Fruit fly (Drosophila melanogaster): ENCODE measurements around the gene HP4.

Gene HP4

DNA sequence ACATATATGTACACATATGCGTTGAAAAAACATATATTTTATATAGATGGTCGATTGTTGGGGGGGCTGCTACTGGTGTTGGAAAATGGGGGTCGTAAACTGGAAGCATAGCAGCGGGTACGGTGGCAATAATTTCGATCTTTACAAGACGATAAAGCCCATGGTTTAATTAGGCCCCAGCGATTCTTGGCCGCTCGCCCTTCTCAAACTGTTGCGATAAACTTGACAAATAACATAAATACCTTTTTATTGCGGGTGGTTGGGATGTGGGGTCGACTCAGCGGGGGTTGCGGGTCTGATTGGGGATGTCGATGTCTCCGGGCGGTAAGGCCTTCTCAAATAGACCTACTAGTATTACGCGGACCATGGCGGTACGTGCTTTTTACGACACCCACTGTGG is 37.3 kb downstream of the HP4 start (continued):
- no peak for TF ChIP-seq CG34224 (GFP tag; IDR thresholded peaks at IDR 0.05; ENCODE audit: partially characterized antibody)
- TF ChIP-seq CTCF (GFP tag; optimal IDR thresholded peaks at IDR 0.05) = no peak
- no peak for TF ChIP-seq Drgx (GFP tag; IDR thresholded peaks at IDR 0.05)
- TF ChIP-seq NK7.1 (GFP tag; optimal IDR thresholded peaks at IDR 0.05) = no peak
- TF ChIP-seq CG10543 (GFP tag; optimal IDR thresholded peaks at IDR 0.05) = peak; percentile 25
- no peak for TF ChIP-seq phol (tag; optimal IDR thresholded peaks at IDR 0.05)
- TF ChIP-seq CG14014 (GFP tag; IDR thresholded peaks at IDR 0.05) = no peak
- TF ChIP-seq CG8944 (GFP tag; optimal IDR thresholded peaks at IDR 0.05) = no peak
- TF ChIP-seq Sin3A (optimal IDR thresholded peaks at IDR 0.05) = no peak
- no peak for TF ChIP-seq Hr3 (GFP tag; optimal IDR thresholded peaks at IDR 0.05)
- no peak for TF ChIP-seq Eip74EF (GFP tag; optimal IDR thresholded peaks at IDR 0.05)
- TF ChIP-seq CG10654 (GFP tag; optimal IDR thresholded peaks at IDR 0.05) = no peak
- TF ChIP-seq MBD-R2 (GFP tag; IDR thresholded peaks at IDR 0.05) = no peak
- TF ChIP-seq p53 (GFP tag; optimal IDR thresholded peaks at IDR 0.05) = no peak
- TF ChIP-seq CG7987 (GFP tag; optimal IDR thresholded peaks at IDR 0.05) = no peak
- TF ChIP-seq BEAF-32 (GFP tag; optimal IDR thresholded peaks at IDR 0.05) = no peak
- TF ChIP-seq HHEX (GFP tag; optimal IDR thresholded peaks at IDR 0.05) = peak; percentile 15
- no peak for TF ChIP-seq Mes4 (GFP tag; optimal IDR thresholded peaks at IDR 0.05)
- TF ChIP-seq CG10565 (GFP tag; optimal IDR thresholded peaks at IDR 0.05) = no peak
- TF ChIP-seq CG6765 (GFP tag; optimal IDR thresholded peaks at IDR 0.05) = no peak
- TF ChIP-seq sens-2 (GFP tag; IDR thresholded peaks at IDR 0.05) = 0 out of 2 replicates have a peak, but pooled peaks have one; percentile 38
- TF ChIP-seq Blimp-1 (GFP tag; optimal IDR thresholded peaks at IDR 0.05) = no peak
- 0 out of 2 replicates have a peak, but pooled peaks have one; percentile 23 for TF ChIP-seq sim (GFP tag; IDR thresholded peaks at IDR 0.05)
- TF ChIP-seq sd (tag; optimal IDR thresholded peaks at IDR 0.05) = peak; percentile 67
- TF ChIP-seq Chrac-16 (GFP tag; optimal IDR thresholded peaks at IDR 0.05) = no peak
- TF ChIP-seq ara (GFP tag; IDR thresholded peaks at IDR 0.05) = no peak
- TF ChIP-seq CG10959 (GFP tag; IDR thresholded peaks at IDR 0.05) = no peak
- TF ChIP-seq ro (GFP tag; IDR thresholded peaks at IDR 0.05) = no peak
- no peak for TF ChIP-seq CG15696 (tag; optimal IDR thresholded peaks at IDR 0.05)
- TF ChIP-seq zen (tag; optimal IDR thresholded peaks at IDR 0.05) = no peak
- TF ChIP-seq ems (GFP tag; optimal IDR thresholded peaks at IDR 0.05) = no peak
- no peak for TF ChIP-seq CG8089 (GFP tag; optimal IDR thresholded peaks at IDR 0.05)
- no peak for TF ChIP-seq nmo (GFP tag; optimal IDR thresholded peaks at IDR 0.05)
- no peak for TF ChIP-seq ab (GFP tag; optimal IDR thresholded peaks at IDR 0.05)
- no peak for TF ChIP-seq CG6175 (GFP tag; IDR thresholded peaks at IDR 0.05)
- no peak for TF ChIP-seq Optix (GFP tag; IDR thresholded peaks at IDR 0.05)
- no peak for TF ChIP-seq Hey (tag; optimal IDR thresholded peaks at IDR 0.05)
- no peak for TF ChIP-seq Deaf1 (tag; optimal IDR thresholded peaks at IDR 0.05)
- no peak for TF ChIP-seq CG30020 (tag; optimal IDR thresholded peaks at IDR 0.05)
- no peak for TF ChIP-seq nom (GFP tag; optimal IDR thresholded peaks at IDR 0.05)
- TF ChIP-seq Camta (GFP tag; optimal IDR thresholded peaks at IDR 0.05) = no peak
- no peak for TF ChIP-seq lbe (GFP tag; optimal IDR thresholded peaks at IDR 0.05)
- peak; percentile 27 for TF ChIP-seq Nf-YC (tag; optimal IDR thresholded peaks at IDR 0.05)
- no peak for TF ChIP-seq shn (GFP tag; optimal IDR thresholded peaks at IDR 0.05)
- TF ChIP-seq CG12299 (tag; optimal IDR thresholded peaks at IDR 0.05) = no peak
- no peak for TF ChIP-seq CG13775 (GFP tag; optimal IDR thresholded peaks at IDR 0.05)
- TF ChIP-seq jumu (GFP tag; optimal IDR thresholded peaks at IDR 0.05) = no peak
- TF ChIP-seq CG11085 (GFP tag; IDR thresholded peaks at IDR 0.05) = no peak
- no peak for TF ChIP-seq CG10267 (tag; optimal IDR thresholded peaks at IDR 0.05)
- TF ChIP-seq grn (GFP tag; optimal IDR thresholded peaks at IDR 0.05) = peak; percentile 80
- TF ChIP-seq CG4282 (GFP tag; optimal IDR thresholded peaks at IDR 0.05) = no peak
- no peak for TF ChIP-seq Mad (GFP tag; optimal IDR thresholded peaks at IDR 0.05)
- no peak for TF ChIP-seq Awh (GFP tag; IDR thresholded peaks at IDR 0.05)

Measured in whole organism, embryonic.